Worm (Caenorhabditis elegans): Measurements from ENCODE around the gene M05D6.8.

M05D6.8 gene

DNA sequence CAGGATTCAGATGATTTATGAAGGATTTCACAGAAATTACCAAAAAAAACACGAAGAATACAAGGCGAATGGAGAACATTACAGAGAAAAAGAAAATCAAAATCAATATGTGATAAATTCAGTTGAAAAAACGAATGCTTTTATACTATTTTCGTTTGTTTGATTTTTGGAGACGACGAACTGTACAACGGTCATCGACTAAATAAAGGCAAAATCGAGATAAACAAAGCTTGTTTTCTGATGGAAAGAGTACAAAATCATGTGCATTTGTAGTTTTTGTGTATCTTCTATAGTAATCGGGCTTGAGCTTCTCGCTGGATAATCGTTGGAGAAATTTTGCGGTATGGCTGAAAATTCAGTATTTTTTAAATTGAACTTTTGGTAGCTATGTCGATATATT, at the start of gene M05D6.8:
M05D6.8 (minus strand) TSS at position 101 of the 400 bp plus-strand sequence.
- TF ChIP-seq mdl-1 (tag; optimal IDR thresholded peaks at IDR 0.05) (no peak), attf-4 (tag; optimal IDR thresholded peaks at IDR 0.05) (no peak), aha-1 (tag) (no peak), hlh-30 (tag; optimal IDR thresholded peaks at IDR 0.05; ENCODE audit: insufficient read depth) (no peak)

DNA sequence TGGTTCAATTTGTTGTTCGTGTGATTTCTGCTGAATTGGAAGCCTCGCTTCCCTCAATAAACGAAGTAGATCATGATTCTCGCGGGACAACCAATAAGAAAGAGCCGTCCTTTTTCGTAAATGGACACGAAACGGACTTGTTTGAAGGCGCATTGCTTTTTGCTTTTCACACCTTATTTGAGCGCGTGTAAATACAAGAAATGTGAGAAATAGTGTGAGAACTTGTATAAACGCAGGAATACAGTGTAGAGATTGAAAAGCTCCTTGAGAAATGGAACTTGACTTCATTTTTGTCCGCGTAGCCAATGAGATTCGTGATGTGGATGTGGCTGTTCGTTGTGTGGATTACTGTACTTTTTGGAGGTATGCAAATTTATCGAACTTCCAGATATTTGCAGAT, 49.6 kb upstream of the M05D6.8 start, which contains the start of gene cht-2:
cht-2 (plus strand) TSS at position 301 of the 400 bp plus-strand sequence.
- no peak for TF ChIP-seq ctbp-1 (GFP tag; IDR thresholded peaks at IDR 0.05)
- no peak for TF ChIP-seq nhr-102 (tag; optimal IDR thresholded peaks at IDR 0.05)
- no peak for TF ChIP-seq daf-19 (GFP tag; conservative IDR thresholded peaks at IDR 0.05)
- TF ChIP-seq Y48G9A.11 (GFP tag; IDR thresholded peaks at IDR 0.05) = no peak
- TF ChIP-seq snpc-4 (tag; optimal IDR thresholded peaks at IDR 0.05) = no peak
- TF ChIP-seq duxl-1 (tag; optimal IDR thresholded peaks at IDR 0.05; ENCODE audit: poor library complexity) = no peak
- no peak for TF ChIP-seq ceh-32 (tag; optimal IDR thresholded peaks at IDR 0.05; ENCODE audit: poor library complexity)
- TF ChIP-seq lin-38 (GFP tag; IDR thresholded peaks at IDR 0.05) = no peak
- no peak for TF ChIP-seq nhr-77 (tag; optimal IDR thresholded peaks at IDR 0.05)
- no peak for TF ChIP-seq fos-1 (tag; optimal IDR thresholded peaks at IDR 0.05)
- TF ChIP-seq gei-8 (GFP tag; optimal IDR thresholded peaks at IDR 0.05) = no peak
- TF ChIP-seq lir-3 (tag; optimal IDR thresholded peaks at IDR 0.05) = no peak
- no peak for TF ChIP-seq ceh-82 (tag; optimal IDR thresholded peaks at IDR 0.05)
- no peak for TF ChIP-seq tra-1 (GFP tag; IDR thresholded peaks at IDR 0.05)

DNA sequence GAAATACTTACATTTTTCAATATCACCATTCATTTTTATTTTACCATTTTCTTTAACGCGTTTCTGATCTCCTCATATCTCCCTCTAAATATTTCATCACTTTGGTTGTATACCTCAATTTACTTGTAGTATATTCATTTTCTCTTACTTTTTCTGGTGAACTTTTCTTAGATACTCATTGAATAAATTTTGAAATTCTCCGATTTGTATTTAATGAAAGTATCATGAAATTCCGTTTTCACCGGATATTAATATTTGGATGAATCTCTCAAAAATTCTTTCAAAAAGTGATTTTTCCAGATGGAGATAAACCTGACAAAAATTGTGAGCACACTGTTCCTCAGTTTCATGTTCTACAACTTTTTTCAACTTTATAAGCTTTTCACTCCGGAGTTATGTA, 47.2 kb upstream of the M05D6.8 start, which contains the start of gene T13H5.8:
T13H5.8 (plus strand) TSS at position 301 of the 400 bp plus-strand sequence.
- TF ChIP-seq R02D3.7 (tag; optimal IDR thresholded peaks at IDR 0.05) (no peak), lin-38 (GFP tag; IDR thresholded peaks at IDR 0.05) (peak; percentile 41; the same call in 1 of the 2 replicates), dpl-1 (GFP tag; optimal IDR thresholded peaks at IDR 0.05) (no peak), F44E2.7 (GFP tag; IDR thresholded peaks at IDR 0.05) (no peak)

DNA sequence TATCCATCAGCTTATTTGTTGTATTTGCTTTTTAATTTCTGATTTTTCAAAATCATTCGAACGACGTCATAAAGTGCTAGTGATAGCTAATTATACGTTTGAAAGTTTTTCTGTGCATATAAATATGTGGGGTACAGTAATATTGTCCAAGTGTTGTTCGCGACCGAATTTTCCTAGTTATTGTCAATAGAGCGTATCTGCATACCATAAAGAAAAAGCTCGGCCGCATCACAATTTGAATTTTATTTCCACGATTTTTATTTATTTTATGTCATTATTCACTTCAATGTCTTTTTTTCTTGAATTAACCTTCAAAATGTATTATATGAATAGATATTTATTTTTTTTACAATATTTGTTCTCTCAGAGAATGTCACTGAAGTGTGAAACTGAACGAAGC, 45.7 kb upstream of the M05D6.8 start, which contains the start of gene rnh-2:
rnh-2 (plus strand) TSS at position 368 of the 400 bp plus-strand sequence.
- peak; percentile 0 for TF ChIP-seq pqm-1 (tag; optimal IDR thresholded peaks at IDR 0.05)
- peak; percentile 62 for TF ChIP-seq nhr-77 (tag; optimal IDR thresholded peaks at IDR 0.05)
- TF ChIP-seq tra-1 (GFP tag; IDR thresholded peaks at IDR 0.05) = no peak
- TF ChIP-seq snpc-1.2 (GFP tag; IDR thresholded peaks at IDR 0.05) = no peak
- peak; percentile 16; the same call in 1 of the 2 replicates for TF ChIP-seq pha-4 (GFP tag; IDR thresholded peaks at IDR 0.05)
- TF ChIP-seq pha-4 (tag; optimal IDR thresholded peaks at IDR 0.05) = no peak
- TF ChIP-seq zag-1 (tag; optimal IDR thresholded peaks at IDR 0.05) = no peak
- no peak for TF ChIP-seq nhr-48 (tag; optimal IDR thresholded peaks at IDR 0.05)
- TF ChIP-seq ceh-20 (GFP tag; IDR thresholded peaks at IDR 0.05) = no peak
- no peak for TF ChIP-seq spr-3 (GFP tag; optimal IDR thresholded peaks at IDR 0.05)
- TF ChIP-seq zip-2 (tag; optimal IDR thresholded peaks at IDR 0.05) = no peak
- TF ChIP-seq lin-13 (GFP tag; optimal IDR thresholded peaks at IDR 0.05) = peak; percentile 18
- no peak for TF ChIP-seq madf-5 (GFP tag; IDR thresholded peaks at IDR 0.05)
- no peak for TF ChIP-seq nhr-11 (tag; optimal IDR thresholded peaks at IDR 0.05)
- no peak for TF ChIP-seq egl-43 (GFP tag; IDR thresholded peaks at IDR 0.05)
- TF ChIP-seq skn-1 (tag; optimal IDR thresholded peaks at IDR 0.05) = no peak
- TF ChIP-seq nhr-237 (tag; optimal IDR thresholded peaks at IDR 0.05) = no peak
- no peak for TF ChIP-seq lim-7 (GFP tag; IDR thresholded peaks at IDR 0.05)
- no peak for TF ChIP-seq madf-9 (GFP tag; conservative IDR thresholded peaks at IDR 0.05)
- TF ChIP-seq hlh-11 (tag; optimal IDR thresholded peaks at IDR 0.05) = peak; percentile 34
- TF ChIP-seq mxl-2 (GFP tag; conservative IDR thresholded peaks at IDR 0.05) = no peak
- no peak for TF ChIP-seq Y48G9A.11 (GFP tag; IDR thresholded peaks at IDR 0.05)
- TF ChIP-seq lin-29 (GFP tag; IDR thresholded peaks at IDR 0.05) = no peak
- TF ChIP-seq nhr-102 (tag; optimal IDR thresholded peaks at IDR 0.05) = peak; percentile 59
- TF ChIP-seq jun-1 (tag; optimal IDR thresholded peaks at IDR 0.05) = no peak
- TF ChIP-seq ztf-11 (tag; optimal IDR thresholded peaks at IDR 0.05) = no peak
- TF ChIP-seq dpl-1 (GFP tag; optimal IDR thresholded peaks at IDR 0.05) = peak; percentile 70
- peak; percentile 30 for TF ChIP-seq hlh-30 (tag; optimal IDR thresholded peaks at IDR 0.05; ENCODE audit: insufficient read depth)
- TF ChIP-seq mdt-29 (GFP tag; IDR thresholded peaks at IDR 0.05) = no peak
- TF ChIP-seq lin-38 (GFP tag; IDR thresholded peaks at IDR 0.05) = peak; percentile 99
- no peak for TF ChIP-seq php-3 (GFP tag; IDR thresholded peaks at IDR 0.05)
- TF ChIP-seq ama-1 (optimal IDR thresholded peaks at IDR 0.05) = no peak
- TF ChIP-seq tag-97 (GFP tag; IDR thresholded peaks at IDR 0.05) = no peak

Measured in whole organism, L4 larva.